Worm (Caenorhabditis elegans): ENCODE data around the gene T03G6.1.

Gene T03G6.1

ce11 chrX:2580524-2580981, 27.5 kb upstream of the T03G6.1 start, which contains the start of gene H01M10.1:
Gene H01M10.1, minus strand, starts transcription at chrX:2580574.
- no peak for TF ChIP-seq tab-1 (GFP tag; IDR thresholded peaks at IDR 0.05)

ce11 chrX:2581828-2582589, 26.0 kb upstream of the T03G6.1 start:
- no peak for TF ChIP-seq med-1 (GFP tag; optimal IDR thresholded peaks at IDR 0.05; ENCODE audit: insufficient read depth)

- no peak for TF ChIP-seq cog-1 (tag; optimal IDR thresholded peaks at IDR 0.05)
- no peak for TF ChIP-seq tab-1 (GFP tag; IDR thresholded peaks at IDR 0.05)
- no peak for TF ChIP-seq klf-2 (GFP tag; conservative IDR thresholded peaks at IDR 0.05)
- TF ChIP-seq ztf-23 (GFP tag; IDR thresholded peaks at IDR 0.05) = no peak
- peak; percentile 46; the same call in 1 of the 2 replicates for TF ChIP-seq ztf-29 (GFP tag; IDR thresholded peaks at IDR 0.05)
- 0 out of 2 replicates have a peak, but pooled peaks have one; percentile 57 for TF ChIP-seq flt-1 (GFP tag; IDR thresholded peaks at IDR 0.05)
Observed at ce11 chrX:2583135-2583683, 24.8 kb upstream of the T03G6.1 start.

ce11 chrX:2585655-2586054, 22.4 kb upstream of the T03G6.1 start, which contains the start of gene H01M10.2:
Gene H01M10.2, minus strand, starts transcription at chrX:2585755.
- no peak for TF ChIP-seq klf-2 (GFP tag; conservative IDR thresholded peaks at IDR 0.05)
- no peak for TF ChIP-seq flt-1 (GFP tag; IDR thresholded peaks at IDR 0.05)
- TF ChIP-seq med-1 (GFP tag; optimal IDR thresholded peaks at IDR 0.05; ENCODE audit: insufficient read depth) = no peak
- TF ChIP-seq T22C8.4 (GFP tag; IDR thresholded peaks at IDR 0.05) = no peak
- TF ChIP-seq ztf-29 (GFP tag; IDR thresholded peaks at IDR 0.05) = no peak
- TF ChIP-seq ref-1 (GFP tag; conservative IDR thresholded peaks at IDR 0.05) = no peak
- TF ChIP-seq cog-1 (tag; optimal IDR thresholded peaks at IDR 0.05) = no peak
- no peak for TF ChIP-seq ztf-23 (GFP tag; IDR thresholded peaks at IDR 0.05)
- TF ChIP-seq tab-1 (GFP tag; IDR thresholded peaks at IDR 0.05) = no peak

- TF ChIP-seq ref-1 (GFP tag; conservative IDR thresholded peaks at IDR 0.05) (no peak), tab-1 (GFP tag; IDR thresholded peaks at IDR 0.05) (no peak), cog-1 (tag; optimal IDR thresholded peaks at IDR 0.05) (no peak), T22C8.4 (GFP tag; IDR thresholded peaks at IDR 0.05) (no peak), med-1 (GFP tag; optimal IDR thresholded peaks at IDR 0.05; ENCODE audit: insufficient read depth) (no peak), klf-2 (GFP tag; conservative IDR thresholded peaks at IDR 0.05) (no peak), ztf-29 (GFP tag; IDR thresholded peaks at IDR 0.05) (no peak), ztf-23 (GFP tag; IDR thresholded peaks at IDR 0.05) (no peak), flt-1 (GFP tag; IDR thresholded peaks at IDR 0.05) (no peak)
Observed at ce11 chrX:2588012-2588411, 20.0 kb upstream of the T03G6.1 start.

- TF ChIP-seq T22C8.4 (GFP tag; IDR thresholded peaks at IDR 0.05) (no peak), ztf-29 (GFP tag; IDR thresholded peaks at IDR 0.05) (no peak), flt-1 (GFP tag; IDR thresholded peaks at IDR 0.05) (no peak), cog-1 (tag; optimal IDR thresholded peaks at IDR 0.05) (no peak), ref-1 (GFP tag; conservative IDR thresholded peaks at IDR 0.05) (no peak), tab-1 (GFP tag; IDR thresholded peaks at IDR 0.05) (no peak), med-1 (GFP tag; optimal IDR thresholded peaks at IDR 0.05; ENCODE audit: insufficient read depth) (no peak), ztf-23 (GFP tag; IDR thresholded peaks at IDR 0.05) (no peak)
Observed at ce11 chrX:2590023-2590422, 18.0 kb upstream of the T03G6.1 start.

ce11 chrX:2590777-2591176, 17.3 kb upstream of the T03G6.1 start:
- TF ChIP-seq ztf-29 (GFP tag; IDR thresholded peaks at IDR 0.05) (no peak), med-1 (GFP tag; optimal IDR thresholded peaks at IDR 0.05; ENCODE audit: insufficient read depth) (no peak), ztf-23 (GFP tag; IDR thresholded peaks at IDR 0.05) (no peak), ref-1 (GFP tag; conservative IDR thresholded peaks at IDR 0.05) (no peak), tab-1 (GFP tag; IDR thresholded peaks at IDR 0.05) (no peak), klf-2 (GFP tag; conservative IDR thresholded peaks at IDR 0.05) (no peak), T22C8.4 (GFP tag; IDR thresholded peaks at IDR 0.05) (no peak)

- TF ChIP-seq cog-1 (tag; optimal IDR thresholded peaks at IDR 0.05) (peak; percentile 56), med-1 (GFP tag; optimal IDR thresholded peaks at IDR 0.05; ENCODE audit: insufficient read depth) (no peak), T22C8.4 (GFP tag; IDR thresholded peaks at IDR 0.05) (0 out of 2 replicates have a peak, but pooled peaks have one; percentile 40), ztf-23 (GFP tag; IDR thresholded peaks at IDR 0.05) (0 out of 2 replicates have a peak, but pooled peaks have one; percentile 49)
Observed at ce11 chrX:2591586-2592000, 16.4 kb upstream of the T03G6.1 start.

ce11 chrX:2592670-2593280, 15.3 kb upstream of the T03G6.1 start:
- TF ChIP-seq tab-1 (GFP tag; IDR thresholded peaks at IDR 0.05) = no peak
- no peak for TF ChIP-seq klf-2 (GFP tag; conservative IDR thresholded peaks at IDR 0.05)
- no peak for TF ChIP-seq ztf-23 (GFP tag; IDR thresholded peaks at IDR 0.05)
- TF ChIP-seq T22C8.4 (GFP tag; IDR thresholded peaks at IDR 0.05) = no peak
- TF ChIP-seq med-1 (GFP tag; optimal IDR thresholded peaks at IDR 0.05; ENCODE audit: insufficient read depth) = no peak
- no peak for TF ChIP-seq ztf-29 (GFP tag; IDR thresholded peaks at IDR 0.05)
- no peak for TF ChIP-seq ref-1 (GFP tag; conservative IDR thresholded peaks at IDR 0.05)
- no peak for TF ChIP-seq flt-1 (GFP tag; IDR thresholded peaks at IDR 0.05)
- no peak for TF ChIP-seq cog-1 (tag; optimal IDR thresholded peaks at IDR 0.05)

- TF ChIP-seq flt-1 (GFP tag; IDR thresholded peaks at IDR 0.05) (no peak), med-1 (GFP tag; optimal IDR thresholded peaks at IDR 0.05; ENCODE audit: insufficient read depth) (no peak), klf-2 (GFP tag; conservative IDR thresholded peaks at IDR 0.05) (no peak), cog-1 (tag; optimal IDR thresholded peaks at IDR 0.05) (no peak), tab-1 (GFP tag; IDR thresholded peaks at IDR 0.05) (no peak), ztf-23 (GFP tag; IDR thresholded peaks at IDR 0.05) (no peak), ref-1 (GFP tag; conservative IDR thresholded peaks at IDR 0.05) (no peak), T22C8.4 (GFP tag; IDR thresholded peaks at IDR 0.05) (no peak), ztf-29 (GFP tag; IDR thresholded peaks at IDR 0.05) (no peak)
Observed at ce11 chrX:2593703-2594102, 14.3 kb upstream of the T03G6.1 start, which contains the start of the genes nhr-40 and T03G6.7. Gene nhr-40, plus strand, starts transcription at chrX:2594003. Gene T03G6.7, plus strand, starts transcription at chrX:2594039.
